Worm (Caenorhabditis elegans): ENCODE data around the gene arc-1.

The arc-1 gene

DNA sequence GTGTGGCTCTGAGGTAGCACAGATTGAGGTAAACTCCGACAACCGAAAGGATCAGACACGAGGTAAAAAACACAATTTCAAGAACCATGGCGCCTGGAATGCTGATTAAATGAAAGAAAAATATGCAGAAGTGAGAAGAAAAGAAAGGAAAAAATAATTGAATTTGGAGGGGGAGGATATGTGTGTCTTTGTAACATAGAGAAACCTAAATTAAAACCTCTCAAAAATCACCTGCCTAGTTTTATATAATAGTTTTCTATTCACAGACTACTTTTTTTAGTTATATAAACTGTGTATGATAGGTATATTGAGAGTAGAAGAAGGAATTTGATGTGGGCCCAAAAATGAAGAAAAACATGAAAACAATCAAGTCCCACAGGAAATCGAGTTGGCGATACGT lies 9.2 kb upstream of the arc-1 start, which contains the start of gene ZK1320.5:
Gene ZK1320.5 (minus strand): TSS at position 101 of the 400 bp plus-strand sequence.
- TF ChIP-seq unc-130 (GFP tag; optimal IDR thresholded peaks at IDR 0.05) (no peak), F52B5.7 (tag; optimal IDR thresholded peaks at IDR 0.05) (no peak), T07F8.4 (tag; optimal IDR thresholded peaks at IDR 0.05) (no peak), fkh-3 (tag; optimal IDR thresholded peaks at IDR 0.05) (no peak), F22D6.2 (tag; optimal IDR thresholded peaks at IDR 0.05) (no peak), egl-18 (GFP tag; IDR thresholded peaks at IDR 0.05) (no peak), rcor-1 (GFP tag; IDR thresholded peaks at IDR 0.05) (no peak), lin-26 (GFP tag; IDR thresholded peaks at IDR 0.05) (no peak), F23B12.7 (tag; optimal IDR thresholded peaks at IDR 0.05; ENCODE audit: insufficient read depth) (no peak), atf-7 (tag; optimal IDR thresholded peaks at IDR 0.05) (no peak), K11D2.4 (GFP tag; IDR thresholded peaks at IDR 0.05) (no peak), akir-1 (GFP tag; optimal IDR thresholded peaks at IDR 0.05) (no peak), aptf-3 (GFP tag; IDR thresholded peaks at IDR 0.05) (no peak)

ce11 chrII:9667382-9667781 lies 7.4 kb upstream of the arc-1 start, which contains the start of gene ZK1320.11:
Gene ZK1320.11 (plus strand): TSS chrII:9667624.
- TF ChIP-seq ceh-91 (GFP tag; IDR thresholded peaks at IDR 0.05) = no peak
- no peak for TF ChIP-seq hlh-12 (tag; optimal IDR thresholded peaks at IDR 0.05)
- no peak for TF ChIP-seq K11D2.4 (GFP tag; IDR thresholded peaks at IDR 0.05)
- no peak for TF ChIP-seq him-1 (tag; optimal IDR thresholded peaks at IDR 0.05)
- peak; percentile 88 for TF ChIP-seq hmg-1.2 (GFP tag; IDR thresholded peaks at IDR 0.05)
- no peak for TF ChIP-seq ztf-22 (GFP tag; optimal IDR thresholded peaks at IDR 0.05)
- TF ChIP-seq K12H6.12 (tag; optimal IDR thresholded peaks at IDR 0.05) = no peak
- TF ChIP-seq attf-3 (GFP tag; conservative IDR thresholded peaks at IDR 0.05) = 0 out of 2 replicates have a peak, but pooled peaks have one; percentile 11
- TF ChIP-seq rcor-1 (GFP tag; IDR thresholded peaks at IDR 0.05) = no peak
- no peak for TF ChIP-seq Y56A3A.18 (GFP tag; IDR thresholded peaks at IDR 0.05)
- no peak for TF ChIP-seq mxl-1 (tag; optimal IDR thresholded peaks at IDR 0.05)
- TF ChIP-seq egrh-3 (GFP tag; IDR thresholded peaks at IDR 0.05) = no peak
- TF ChIP-seq nhr-90 (tag; optimal IDR thresholded peaks at IDR 0.05) = no peak

ce11 chrII:9668959-9669358 lies 5.8 kb upstream of the arc-1 start, which contains the start of gene taf-8:
Gene taf-8 (plus strand): TSS chrII:9669318.
- TF ChIP-seq attf-3 (GFP tag; conservative IDR thresholded peaks at IDR 0.05) = peak; percentile 95
- TF ChIP-seq hmg-1.2 (GFP tag; IDR thresholded peaks at IDR 0.05) = peak; percentile 16; the same call in 1 of the 2 replicates
- peak; percentile 73 for TF ChIP-seq lsl-1 (GFP tag; optimal IDR thresholded peaks at IDR 0.05)
- no peak for TF ChIP-seq unc-62 (GFP tag; optimal IDR thresholded peaks at IDR 0.05)

DNA sequence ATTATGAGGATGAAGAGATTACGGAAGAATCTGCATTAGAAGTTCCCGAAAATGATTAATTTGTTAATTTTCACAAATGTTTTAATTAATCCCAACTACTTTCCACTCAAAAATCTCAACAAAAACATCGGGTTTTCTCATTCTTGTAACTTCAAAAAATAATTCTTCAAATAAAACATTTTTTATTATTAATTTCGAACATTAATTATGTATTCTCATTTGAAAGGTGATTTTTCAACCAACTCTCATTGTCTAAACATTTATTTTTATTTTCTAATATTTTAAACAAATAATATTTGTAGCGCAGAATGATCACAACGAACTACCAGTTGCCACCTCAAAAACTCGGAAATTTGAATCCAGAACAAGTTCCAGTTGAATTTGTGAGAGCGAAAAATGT lies 3.5 kb upstream of the arc-1 start, which contains the start of gene ZK1320.7:
Gene ZK1320.7 (plus strand): TSS at position 301 of the 400 bp plus-strand sequence.
- TF ChIP-seq lin-40 (tag; optimal IDR thresholded peaks at IDR 0.05) (no peak), fkh-3 (tag; optimal IDR thresholded peaks at IDR 0.05) (no peak), hlh-12 (tag; optimal IDR thresholded peaks at IDR 0.05) (no peak), dox-1 (GFP tag; IDR thresholded peaks at IDR 0.05) (no peak), nhr-120 (GFP tag; IDR thresholded peaks at IDR 0.05) (no peak), sptf-2 (GFP tag; optimal IDR thresholded peaks at IDR 0.05) (no peak), egl-18 (GFP tag; IDR thresholded peaks at IDR 0.05) (no peak), lag-1 (GFP tag; IDR thresholded peaks at IDR 0.05) (no peak), somi-1 (GFP tag; optimal IDR thresholded peaks at IDR 0.05) (no peak)

DNA sequence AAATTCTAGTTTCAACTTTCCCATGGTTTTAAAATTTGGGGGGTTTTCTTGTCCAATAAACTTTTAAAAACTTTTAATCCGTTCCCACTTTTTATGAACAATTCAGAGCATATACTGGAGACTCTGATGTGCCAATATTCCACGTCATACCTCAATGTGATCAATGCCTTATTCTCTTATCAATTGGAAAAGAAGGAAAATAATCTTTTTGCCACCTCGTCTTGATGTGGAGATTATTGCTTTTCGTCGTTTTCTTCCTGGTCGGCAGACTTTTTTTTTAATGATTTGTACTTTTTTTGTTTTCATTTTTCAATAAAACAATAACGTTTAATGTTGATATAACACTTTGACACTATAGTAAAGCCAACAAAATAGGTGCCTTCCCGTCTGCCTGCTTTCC lies 2.7 kb downstream of the arc-1 start:
- TF ChIP-seq nhr-80 (tag; optimal IDR thresholded peaks at IDR 0.05) (peak; percentile 66), attf-6 (GFP tag; IDR thresholded peaks at IDR 0.05) (no peak), let-607 (tag; optimal IDR thresholded peaks at IDR 0.05) (peak in 1 of 2 experiments; percentile 22)

Measured in whole organism, young adult.